Worm (Caenorhabditis elegans) whole organism, mixed stage, embryonic: ENCODE data around the gene F56D6.21.
"Not testable (repeated sequence)": the region's sequence is repeated elsewhere in the genome, so short reads cannot be mapped to it uniquely, and the experiment has no call there.

Experiments
- M03D4.4 ChIP-seq: sonication (generic microtip); optimal IDR thresholded peaks from 2 replicates; lab custom pipeline; 2017; ENCODE audit warnings: mild to moderate bottlenecking, missing genetic modification characterization, missing compliant biosample characterization
- bed-3 ChIP-seq: fragments of 200-800 bp; sonication (Bioruptor generic); optimal IDR thresholded peaks from 3 replicates; lab custom pipeline; 2018; ENCODE audit warnings: mild to moderate bottlenecking, missing genetic modification characterization, moderate library complexity, missing compliant biosample characterization
- ceh-39 ChIP-seq: fragments of 150-350 bp; optimal IDR thresholded peaks from 2 replicates; lab custom pipeline; 2014; ENCODE audit warnings: missing biosample characterization, missing genetic modification characterization
- ceh-83 ChIP-seq: fragments of 200-800 bp; sonication (Bioruptor generic); optimal IDR thresholded peaks from 2 replicates; lab custom pipeline; 2018; ENCODE audit warnings: mild to moderate bottlenecking, missing genetic modification characterization, missing compliant biosample characterization
- ces-1 ChIP-seq: fragments of 150-350 bp; optimal IDR thresholded peaks from 2 replicates; lab custom pipeline; 2014; ENCODE audit warnings: missing biosample characterization, missing genetic modification reagents, missing genetic modification characterization
- cnd-1 ChIP-seq: fragments of 200-800 bp; sonication (Bioruptor generic); optimal IDR thresholded peaks from 2 replicates; lab custom pipeline; 2018; ENCODE audit warnings: mild to moderate bottlenecking, missing genetic modification characterization, missing compliant biosample characterization
- drap-1 ChIP-seq: fragments of 200-800 bp; sonication (Bioruptor generic); optimal IDR thresholded peaks from 3 replicates; lab custom pipeline; 2018; ENCODE audit warnings: mild to moderate bottlenecking, missing genetic modification characterization, missing compliant biosample characterization
- elt-1 ChIP-seq: sonication (generic microtip); optimal IDR thresholded peaks from 2 replicates; lab custom pipeline; 2017; ENCODE audit warnings: missing genetic modification characterization, mild to moderate bottlenecking, missing compliant biosample characterization, antibody characterized with exemption, moderate library complexity, borderline replicate concordance; ENCODE audit not compliant: insufficient read depth
- elt-3 ChIP-seq: fragments of 150-350 bp; optimal IDR thresholded peaks from 2 replicates; lab custom pipeline; 2014; ENCODE audit warnings: missing biosample characterization, missing genetic modification characterization
- flh-1 ChIP-seq: fragments of 200-800 bp; sonication (Bioruptor generic); optimal IDR thresholded peaks from 2 replicates; lab custom pipeline; 2018; ENCODE audit warnings: mild to moderate bottlenecking, missing genetic modification characterization, moderate library complexity, missing compliant biosample characterization
- ham-2 ChIP-seq: fragments of 200-800 bp; sonication (Bioruptor generic); optimal IDR thresholded peaks from 2 replicates; lab custom pipeline; 2018; ENCODE audit warnings: mild to moderate bottlenecking, missing genetic modification characterization, missing compliant biosample characterization
- hlh-1 ChIP-seq: fragments of 150-350 bp; optimal IDR thresholded peaks from 2 replicates; lab custom pipeline; 2014; ENCODE audit warnings: missing biosample characterization, missing genetic modification reagents, missing genetic modification characterization
- lin-13 ChIP-seq: fragments of 150-350 bp; optimal IDR thresholded peaks from 2 replicates; lab custom pipeline; 2014; ENCODE audit warnings: missing biosample characterization, missing genetic modification characterization
- lin-32 ChIP-seq: fragments of 200-800 bp; sonication (Bioruptor generic); optimal IDR thresholded peaks from 2 replicates; lab custom pipeline; 2018; ENCODE audit warnings: mild to moderate bottlenecking, missing genetic modification characterization, missing compliant biosample characterization
- lsy-2 ChIP-seq: fragments of 150-350 bp; optimal IDR thresholded peaks from 2 replicates; lab custom pipeline; 2014; ENCODE audit warnings: missing biosample characterization, missing genetic modification characterization
- mab-5 ChIP-seq: fragments of 150-350 bp; optimal IDR thresholded peaks from 2 replicates; lab custom pipeline; 2014; ENCODE audit warnings: missing biosample characterization, missing genetic modification characterization
- mep-1 ChIP-seq: fragments of 150-350 bp; optimal IDR thresholded peaks from 2 replicates; lab custom pipeline; 2017; ENCODE audit warnings: missing biosample characterization, missing genetic modification reagents, missing genetic modification characterization, inconsistent platforms
- mls-2 ChIP-seq: sonication (generic microtip); optimal IDR thresholded peaks from 2 replicates; lab custom pipeline; 2016; ENCODE audit warnings: mild to moderate bottlenecking, missing genetic modification characterization, moderate library complexity, missing compliant biosample characterization
- nhr-2 ChIP-seq: fragments of 150-350 bp; optimal IDR thresholded peaks from 2 replicates; lab custom pipeline; 2014; ENCODE audit warnings: missing biosample characterization, missing genetic modification characterization
- nhr-237 ChIP-seq: fragments of 150-350 bp; optimal IDR thresholded peaks from 2 replicates; lab custom pipeline; 2014; ENCODE audit warnings: missing biosample characterization, missing genetic modification characterization
- nhr-28 ChIP-seq: fragments of 150-350 bp; optimal IDR thresholded peaks from 2 replicates; lab custom pipeline; 2014; ENCODE audit warnings: missing biosample characterization, missing genetic modification characterization
- nhr-76 ChIP-seq: sonication (generic microtip); optimal IDR thresholded peaks from 2 replicates; lab custom pipeline; 2017; ENCODE audit warnings: missing biosample characterization, missing genetic modification characterization
- pha-4 ChIP-seq: fragments of 150-350 bp; optimal IDR thresholded peaks from 2 replicates; lab custom pipeline; 2018; ENCODE audit warnings: missing biosample characterization, missing genetic modification reagents, missing genetic modification characterization
- sem-2 ChIP-seq: fragments of 200-800 bp; sonication (Bioruptor generic); optimal IDR thresholded peaks from 2 replicates; lab custom pipeline; 2018; ENCODE audit warnings: mild to moderate bottlenecking, missing genetic modification characterization, missing compliant biosample characterization
- snpc-4 ChIP-seq: fragments of 150-350 bp; optimal IDR thresholded peaks from 2 replicates; lab custom pipeline; 2014; ENCODE audit warnings: missing biosample characterization, missing genetic modification characterization
- sptf-1 ChIP-seq: sonication (generic microtip); optimal IDR thresholded peaks from 2 replicates; lab custom pipeline; 2017; ENCODE audit warnings: mild to moderate bottlenecking, missing genetic modification characterization, moderate library complexity, missing compliant biosample characterization
- tbx-8 ChIP-seq: fragments of 200-800 bp; sonication (Bioruptor generic); optimal IDR thresholded peaks from 2 replicates; lab custom pipeline; 2018; ENCODE audit warnings: mild to moderate bottlenecking, missing genetic modification characterization, moderate library complexity, missing compliant biosample characterization
- unc-120 ChIP-seq: sonication (generic microtip); optimal IDR thresholded peaks from 2 replicates; lab custom pipeline; 2017; ENCODE audit warnings: missing genetic modification characterization, missing compliant biosample characterization; ENCODE audit not compliant: poor library complexity, severe bottlenecking
- unc-39 ChIP-seq: fragments of 150-350 bp; optimal IDR thresholded peaks from 2 replicates; lab custom pipeline; 2014; ENCODE audit warnings: missing biosample characterization, missing genetic modification characterization
- unc-62 ChIP-seq: fragments of 150-350 bp; optimal IDR thresholded peaks from 2 replicates; lab custom pipeline; 2014; ENCODE audit warnings: missing biosample characterization, missing genetic modification reagents, missing genetic modification characterization
- ztf-11 ChIP-seq: fragments of 150-350 bp; optimal IDR thresholded peaks from 2 replicates; lab custom pipeline; 2014; ENCODE audit warnings: missing biosample characterization, missing genetic modification characterization

F56D6.21 gene

ce11 chrIV:3906393-3906792, 1.7 kb downstream of the F56D6.21 start, which contains the start of gene F56D6.11:
Gene F56D6.11 (minus strand): TSS chrIV:3906493.
- TF ChIP-seq lin-13 (no peak), snpc-4 (no peak), sem-2 (no peak), unc-62 (no peak), ceh-39 (tag; lab: Kevin White, UChicago) (no peak), unc-120 (tag; lab: Kevin White, UChicago) (no peak), elt-3 (tag; lab: Kevin White, UChicago) (no peak), mls-2 (no peak), flh-1 (no peak), drap-1 (no peak), nhr-28 (tag; lab: Kevin White, UChicago) (no peak), nhr-2 (tag; lab: Kevin White, UChicago) (no peak), tbx-8 (GFP tag; lab: Kevin White, UChicago) (no peak), hlh-1 (tag; lab: Kevin White, UChicago) (no peak), pha-4 (tag; lab: Kevin White, UChicago) (no peak), bed-3 (GFP tag; lab: Kevin White, UChicago) (no peak), cnd-1 (tag; lab: Kevin White, UChicago) (no peak), sptf-1 (tag; lab: Kevin White, UChicago) (no peak), lin-32 (GFP tag; lab: Kevin White, UChicago) (no peak)

ce11 chrIV:3907506-3908188, 2.9 kb downstream of the F56D6.21 start, which contains the start of the genes F56D6.22 and F56D6.12:
Gene F56D6.22 (minus strand): TSS chrIV:3907606.
Gene F56D6.12 (plus strand): TSS chrIV:3908138.
- TF ChIP-seq ces-1, result no peak
- no peak for TF ChIP-seq tbx-8 (GFP tag; lab: Kevin White, UChicago)
- TF ChIP-seq flh-1, result no peak
- TF ChIP-seq bed-3 (GFP tag; lab: Kevin White, UChicago), result no peak
- no peak for TF ChIP-seq ham-2 (GFP tag; lab: Kevin White, UChicago)
- no peak for TF ChIP-seq nhr-76 (tag; lab: Kevin White, UChicago)
- TF ChIP-seq nhr-28 (tag; lab: Kevin White, UChicago), result no peak
- TF ChIP-seq elt-1 (tag; lab: Kevin White, UChicago), result no peak
- TF ChIP-seq M03D4.4 (tag; lab: Kevin White, UChicago), result no peak
- no peak for TF ChIP-seq drap-1
- TF ChIP-seq mab-5 (tag; lab: Kevin White, UChicago), result no peak
- no peak for TF ChIP-seq nhr-2 (tag; lab: Kevin White, UChicago)
- TF ChIP-seq sptf-1 (tag; lab: Kevin White, UChicago), result no peak
- TF ChIP-seq snpc-4, result no peak
- TF ChIP-seq ceh-83 (GFP tag; lab: Kevin White, UChicago), result no peak
- TF ChIP-seq unc-62, result no peak
- no peak for TF ChIP-seq nhr-237 (tag; lab: Kevin White, UChicago)
- TF ChIP-seq, all 35 proteins: peak for 0

DNA sequence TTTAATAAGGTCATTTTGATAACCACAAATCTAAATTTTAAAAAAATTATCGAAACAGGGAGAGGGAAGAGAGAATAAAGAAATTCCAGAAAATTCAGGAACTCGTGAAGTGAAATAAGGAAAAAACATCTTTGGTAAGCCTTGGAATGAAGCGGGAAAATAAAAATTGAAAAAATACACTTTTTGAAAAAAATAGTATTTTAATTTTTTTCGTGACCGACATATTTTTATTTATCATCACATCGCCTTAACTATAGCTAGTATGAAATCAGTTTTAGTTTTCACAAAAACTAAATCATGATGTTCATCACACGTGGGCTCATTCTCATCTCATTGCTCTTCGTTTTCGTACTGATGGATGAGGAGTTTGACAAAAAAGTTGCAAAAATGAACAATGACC, 4.4 kb downstream of the F56D6.21 start, which contains the start of gene F56D6.13:
Gene F56D6.13, plus strand, starts transcription at position 301 of the 400 bp plus-strand sequence.
- no peak for TF ChIP-seq mep-1 (tag; lab: Kevin White, UChicago)
- no peak for TF ChIP-seq sptf-1 (tag; lab: Kevin White, UChicago)
- TF ChIP-seq ces-1, result no peak
- no peak for TF ChIP-seq tbx-8 (GFP tag; lab: Kevin White, UChicago)
- no peak for TF ChIP-seq mls-2
- no peak for TF ChIP-seq unc-39 (tag; lab: Kevin White, UChicago)
- no peak for TF ChIP-seq flh-1
- TF ChIP-seq elt-3 (tag; lab: Kevin White, UChicago), result no peak
- no peak for TF ChIP-seq ztf-11 (tag; lab: Kevin White, UChicago)
- no peak for TF ChIP-seq lin-13
- TF ChIP-seq, all 35 proteins: peak for 0

DNA sequence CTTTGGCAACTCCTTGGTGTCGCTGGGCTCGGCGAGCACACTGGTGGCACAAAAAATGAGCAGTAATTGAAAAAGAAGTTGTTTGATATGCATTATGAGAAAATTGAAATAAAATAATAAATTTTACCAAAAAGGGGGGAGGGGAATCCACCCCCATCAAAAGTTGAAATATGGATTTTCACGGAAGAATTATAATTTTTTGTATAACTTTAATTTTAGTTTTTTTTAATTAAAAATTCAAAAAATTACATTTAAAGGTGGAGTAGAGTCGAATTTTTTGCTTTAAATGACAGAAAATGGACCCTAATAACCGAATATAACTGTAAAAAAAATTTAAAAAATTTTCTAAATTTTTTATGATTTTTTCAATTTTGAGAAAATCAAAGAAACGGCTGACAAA, 7.1 kb downstream of the F56D6.21 start, which contains the start of gene F56D6.18:
Gene F56D6.18, minus strand, starts transcription at position 101 of the 400 bp plus-strand sequence.
- TF ChIP-seq ceh-83 (GFP tag; lab: Kevin White, UChicago); bed-3 (GFP tag; lab: Kevin White, UChicago); drap-1: not testable (repeated sequence)

- TF ChIP-seq ceh-39 (tag; lab: Kevin White, UChicago) (no peak), nhr-2 (tag; lab: Kevin White, UChicago) (no peak), mep-1 (tag; lab: Kevin White, UChicago) (no peak), unc-39 (tag; lab: Kevin White, UChicago) (no peak), unc-62 (no peak), lsy-2 (tag; lab: Kevin White, UChicago) (no peak), mab-5 (tag; lab: Kevin White, UChicago) (no peak)
These were observed 7.9 kb downstream of the F56D6.21 start, which contains the start of gene F56D6.20 for ce11 chrIV:3912598-3912997. Gene F56D6.20 (plus strand): TSS chrIV:3912898.
